Fruit fly (Drosophila melanogaster): ENCODE results near the gene Pfdn4.

Pfdn4 gene

DNA sequence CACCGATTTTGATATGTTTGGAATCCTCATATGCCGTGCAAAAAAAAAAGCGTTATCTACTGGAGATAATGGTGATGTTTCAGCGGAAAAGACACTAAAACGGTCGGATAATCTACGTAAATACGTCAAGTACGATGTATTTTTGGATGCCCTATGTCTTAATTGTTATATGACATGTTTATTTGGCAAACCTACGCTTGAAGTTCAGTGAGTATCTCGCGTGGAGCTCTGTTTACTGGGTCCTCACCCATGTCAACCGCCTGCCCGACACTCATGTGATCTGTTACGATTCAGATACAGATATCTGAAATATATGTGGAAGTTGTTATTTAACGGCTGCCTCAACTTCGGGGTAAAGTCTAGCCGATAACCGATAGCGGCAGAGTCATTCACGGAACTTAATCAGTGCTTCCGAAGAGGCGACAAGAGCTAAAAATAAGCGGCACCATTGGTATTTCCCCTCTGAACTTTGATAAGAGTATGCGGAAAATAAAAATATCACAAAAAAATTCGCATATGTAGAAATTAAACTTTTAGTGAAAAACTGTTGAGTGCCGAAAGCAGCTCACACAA, 14.2 kb downstream of the Pfdn4 start:
- TF ChIP-seq CG3919 (GFP tag; optimal IDR thresholded peaks at IDR 0.05) (no peak), vri (GFP tag; optimal IDR thresholded peaks at IDR 0.05) (peak; percentile 85), svp (GFP tag) (peak; percentile 92), fkh (GFP tag; optimal IDR thresholded peaks at IDR 0.05) (peak; percentile 55), ss (GFP tag; optimal IDR thresholded peaks at IDR 0.05) (peak in 1 of 2 experiments; percentile 54), CG8632 (GFP tag; optimal IDR thresholded peaks at IDR 0.05) (no peak)

DNA sequence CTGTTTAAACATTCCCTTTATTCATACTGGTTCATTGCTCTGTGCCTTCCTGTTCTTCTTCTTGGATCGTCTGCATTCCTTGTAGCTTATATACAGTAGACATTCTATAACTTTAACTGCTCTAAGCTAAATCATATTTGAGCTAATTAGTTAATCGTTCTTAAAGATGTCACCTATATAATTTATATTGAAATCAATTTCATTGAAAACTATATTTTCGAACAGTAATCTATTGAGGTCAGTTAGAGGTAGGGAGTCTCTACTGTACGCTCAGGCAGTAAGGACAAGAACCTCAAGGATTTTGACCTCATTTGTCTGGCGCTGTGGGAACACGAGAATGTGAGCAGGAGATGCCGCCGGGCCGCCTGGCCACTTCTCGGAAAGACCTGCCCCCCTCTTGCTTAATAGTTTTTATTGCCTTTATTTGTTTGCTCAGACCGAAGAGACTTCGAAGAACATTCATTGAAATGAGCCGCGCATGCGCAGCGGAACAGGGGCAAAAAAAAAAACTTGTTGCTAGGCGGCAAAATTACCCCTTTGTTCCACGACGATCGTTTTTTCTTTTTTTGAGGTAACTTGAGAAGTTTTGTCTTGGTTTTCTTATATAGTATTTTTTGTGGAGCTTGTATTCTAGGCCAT, 15.0 kb downstream of the Pfdn4 start:
- TF ChIP-seq Gug (GFP tag; IDR thresholded peaks at IDR 0.05), result 0 out of 2 replicates have a peak, but pooled peaks have one; percentile 44
- TF ChIP-seq CG11294 (GFP tag; IDR thresholded peaks at IDR 0.05), result no peak
- TF ChIP-seq OdsH (GFP tag; optimal IDR thresholded peaks at IDR 0.05), result peak; percentile 78
- peak; percentile 70 for TF ChIP-seq CG9139 (GFP tag; optimal IDR thresholded peaks at IDR 0.05)
- peak; percentile 97 for TF ChIP-seq Ets96B (tag; optimal IDR thresholded peaks at IDR 0.05)
- peak; percentile 70 to 89 for TF ChIP-seq salr (GFP tag; optimal IDR thresholded peaks at IDR 0.05)
- peak; percentile 25 for TF ChIP-seq CG32006 (GFP tag; optimal IDR thresholded peaks at IDR 0.05)
- peak; percentile 62 for TF ChIP-seq cyc (GFP tag; optimal IDR thresholded peaks at IDR 0.05)
- TF ChIP-seq CG6854 (GFP tag; optimal IDR thresholded peaks at IDR 0.05), result no peak
- TF ChIP-seq CG3032 (tag; optimal IDR thresholded peaks at IDR 0.05), result peak; percentile 96
- peak; percentile 44 for TF ChIP-seq vri (GFP tag; optimal IDR thresholded peaks at IDR 0.05)
- TF ChIP-seq Ets21C (GFP tag; optimal IDR thresholded peaks at IDR 0.05), result peak; percentile 15
- peak; percentile 42 for TF ChIP-seq CG11902 (GFP tag; optimal IDR thresholded peaks at IDR 0.05)
- TF ChIP-seq Blimp-1 (GFP tag; optimal IDR thresholded peaks at IDR 0.05), result no peak
- TF ChIP-seq dsx (GFP tag; optimal IDR thresholded peaks at IDR 0.05; ENCODE audit: poor library complexity, severe bottlenecking), result peak; percentile 94
- TF ChIP-seq CG6808 (GFP tag; optimal IDR thresholded peaks at IDR 0.05), result peak; percentile 95
- peak; percentile 4 for TF ChIP-seq fd85E (GFP tag; optimal IDR thresholded peaks at IDR 0.05)
- peak; percentile 10 for TF ChIP-seq Lpt (GFP tag; optimal IDR thresholded peaks at IDR 0.05)
- peak; percentile 62 for TF ChIP-seq Hr39 (GFP tag; optimal IDR thresholded peaks at IDR 0.05)
- no peak for TF ChIP-seq svp (GFP tag)
- TF ChIP-seq CG1621 (tag; optimal IDR thresholded peaks at IDR 0.05), result peak; percentile 91
- peak; percentile 78 for TF ChIP-seq CG7368 (GFP tag; optimal IDR thresholded peaks at IDR 0.05)
- peak; percentile 92 for TF ChIP-seq spab (GFP tag; optimal IDR thresholded peaks at IDR 0.05)
- TF ChIP-seq Sox14 (GFP tag; optimal IDR thresholded peaks at IDR 0.05), result peak; percentile 79
- peak; percentile 73 for TF ChIP-seq achi (GFP tag; optimal IDR thresholded peaks at IDR 0.05)
- TF ChIP-seq fkh (GFP tag; optimal IDR thresholded peaks at IDR 0.05), result no peak
- TF ChIP-seq dac (GFP tag; optimal IDR thresholded peaks at IDR 0.05), result no peak
- TF ChIP-seq Hr4 (GFP tag; optimal IDR thresholded peaks at IDR 0.05), result peak; percentile 40
- no peak for TF ChIP-seq CG4318 (GFP tag; optimal IDR thresholded peaks at IDR 0.05)
- peak; percentile 78 for TF ChIP-seq acj6 (GFP tag; optimal IDR thresholded peaks at IDR 0.05)
- no peak for TF ChIP-seq CG15336 (GFP tag; IDR thresholded peaks at IDR 0.05)
- no peak for TF ChIP-seq Eip93F (GFP tag; optimal IDR thresholded peaks at IDR 0.05)
- no peak for TF ChIP-seq CG6276 (GFP tag; optimal IDR thresholded peaks at IDR 0.05)
- peak; percentile 60 for TF ChIP-seq Smox (GFP tag; optimal IDR thresholded peaks at IDR 0.05)
- TF ChIP-seq CG8119 (GFP tag; IDR thresholded peaks at IDR 0.05), result 0 out of 3 replicates have a peak, but pooled peaks have one; percentile 41
- TF ChIP-seq CG8632 (GFP tag; optimal IDR thresholded peaks at IDR 0.05), result peak; percentile 73
- peak; percentile 92 for TF ChIP-seq fd59A (GFP tag; optimal IDR thresholded peaks at IDR 0.05)
- peak; percentile 88 for TF ChIP-seq CG3919 (GFP tag; optimal IDR thresholded peaks at IDR 0.05)
- peak; percentile 74 for TF ChIP-seq Eip78C (GFP tag)
- TF ChIP-seq CG16779 (tag; optimal IDR thresholded peaks at IDR 0.05), result peak; percentile 32
- peak; percentile 50 to 75 for TF ChIP-seq ss (GFP tag; optimal IDR thresholded peaks at IDR 0.05)
- TF ChIP-seq pdm3 (GFP tag; optimal IDR thresholded peaks at IDR 0.05), result peak; percentile 78
- TF ChIP-seq Sox102F (GFP tag; optimal IDR thresholded peaks at IDR 0.05), result peak; percentile 53
- TF ChIP-seq Hr38 (GFP tag; optimal IDR thresholded peaks at IDR 0.05), result no peak
- TF ChIP-seq CG31627 (GFP tag; optimal IDR thresholded peaks at IDR 0.05), result peak; percentile 55
- TF ChIP-seq Sox15 (GFP tag; optimal IDR thresholded peaks at IDR 0.05), result peak; percentile 40
- peak; percentile 62 for TF ChIP-seq topi (GFP tag; optimal IDR thresholded peaks at IDR 0.05)
